Fruit fly (Drosophila melanogaster) Kc167 (cell line): Measurements from ENCODE around the gene CG17325.

Source experiments
- psq ChIP-seq: fragments of >200 bp; optimal IDR thresholded peaks from 2 replicates; lab custom pipeline; 2017; ENCODE audit warnings: missing external identifiers
- ttk ChIP-seq: sonication (Bioruptor generic); optimal IDR thresholded peaks from 2 replicates; lab custom pipeline; 2017; ENCODE audit warnings: missing external identifiers

- no peak for TF ChIP-seq psq (lab: Kevin White, UChicago)
- TF ChIP-seq ttk (lab: Kevin White, UChicago) = no peak
These were observed 16.0 kb upstream of the CG17325 start for dm6 chr2L:18796446-18796845.
